Worm (Caenorhabditis elegans) whole organism, young adult: ENCODE measurements around the gene anmt-1.

Experiments
- B0019.2 ChIP-seq: fragments of 200-800 bp; sonication (Bioruptor generic); conservative IDR thresholded peaks from 2 replicates; pipeline ENCODE4 v1.3.6; 2022; ENCODE audit warnings: missing genetic modification reagents, missing genetic modification characterization, missing compliant biosample characterization
- B0261.1 ChIP-seq: sonication (generic microtip); optimal IDR thresholded peaks from 2 replicates; lab custom pipeline; 2016; ENCODE audit warnings: mild to moderate bottlenecking, missing genetic modification characterization, moderate library complexity, missing compliant biosample characterization
- B0336.3 ChIP-seq: fragments of 200-800 bp; sonication (Bioruptor generic); IDR thresholded peaks from 2 replicates; pipeline ENCODE4 v1.3.6; 2022; ENCODE audit warnings: missing genetic modification characterization, missing compliant biosample characterization
- C17E4.6 ChIP-seq: fragments of 200-800 bp; sonication (Bioruptor generic); IDR thresholded peaks from 2 replicates; pipeline ENCODE4 v1.3.6; 2022; ENCODE audit warnings: missing genetic modification reagents, missing genetic modification characterization, missing compliant biosample characterization
- D2030.7 ChIP-seq: fragments of 200-800 bp; sonication (Bioruptor generic); IDR thresholded peaks from 2 replicates; pipeline ENCODE4 v1.3.6; 2022; ENCODE audit warnings: missing genetic modification reagents, missing genetic modification characterization, missing compliant biosample characterization
- F23B12.7 ChIP-seq: sonication (generic microtip); optimal IDR thresholded peaks from 2 replicates; lab custom pipeline; 2017; ENCODE audit warnings: missing genetic modification characterization, mild to moderate bottlenecking, missing compliant biosample characterization, antibody characterized with exemption, moderate library complexity; ENCODE audit not compliant: insufficient read depth
- F55B11.4 ChIP-seq: sonication (generic microtip); optimal IDR thresholded peaks from 2 replicates; lab custom pipeline; 2016; ENCODE audit warnings: missing compliant biosample characterization, missing genetic modification characterization, borderline replicate concordance; ENCODE audit not compliant: insufficient read depth
- F57C9.4 ChIP-seq: sonication (generic microtip); optimal IDR thresholded peaks from 2 replicates; lab custom pipeline; 2017; ENCODE audit warnings: mild to moderate bottlenecking, missing genetic modification characterization, missing compliant biosample characterization
- K11D2.4 ChIP-seq: fragments of 200-800 bp; sonication (Bioruptor generic); IDR thresholded peaks from 2 replicates; pipeline ENCODE4 v1.3.6; 2022; ENCODE audit warnings: missing genetic modification reagents, missing genetic modification characterization, missing compliant biosample characterization
- T26A5.8 ChIP-seq: sonication (generic microtip); optimal IDR thresholded peaks from 2 replicates; lab custom pipeline; 2016; ENCODE audit warnings: missing genetic modification characterization, missing compliant biosample characterization
- Y56A3A.18 ChIP-seq: fragments of 200-800 bp; sonication (Bioruptor generic); IDR thresholded peaks from 2 replicates; pipeline ENCODE4 v1.3.6; 2022; ENCODE audit warnings: missing genetic modification reagents, missing genetic modification characterization, missing compliant biosample characterization
- Y67H2A.10 ChIP-seq: fragments of 200-800 bp; sonication (Bioruptor generic); conservative IDR thresholded peaks from 2 replicates; pipeline ENCODE4 v1.3.6; 2022; ENCODE audit warnings: missing genetic modification reagents, missing genetic modification characterization, missing compliant biosample characterization
- Y79H2A.3 ChIP-seq: fragments of 200-800 bp; sonication (Bioruptor generic); conservative IDR thresholded peaks from 2 replicates; pipeline ENCODE4 v1.3.6; 2022; ENCODE audit warnings: missing genetic modification reagents, missing genetic modification characterization, missing compliant biosample characterization
- akir-1 ChIP-seq: fragments of 200-800 bp; sonication (Bioruptor generic); optimal IDR thresholded peaks from 2 replicates; lab custom pipeline; 2018; ENCODE audit warnings: mild to moderate bottlenecking, missing genetic modification characterization, moderate library complexity, missing compliant biosample characterization
- aptf-2 ChIP-seq: fragments of 200-800 bp; sonication (Bioruptor generic); conservative IDR thresholded peaks from 2 replicates; pipeline ENCODE4 v1.3.6; 2022; ENCODE audit warnings: missing genetic modification reagents, missing genetic modification characterization, missing compliant biosample characterization
- athp-1 ChIP-seq: sonication (generic microtip); optimal IDR thresholded peaks from 2 replicates; lab custom pipeline; 2017; ENCODE audit warnings: mild to moderate bottlenecking, missing genetic modification characterization, missing compliant biosample characterization
- attf-3 ChIP-seq: fragments of 200-800 bp; sonication (Bioruptor generic); conservative IDR thresholded peaks from 2 replicates; pipeline ENCODE4 v1.3.6; 2022; ENCODE audit warnings: missing genetic modification reagents, missing genetic modification characterization, missing compliant biosample characterization
- attf-5 ChIP-seq: fragments of 200-800 bp; sonication (Bioruptor generic); optimal IDR thresholded peaks from 2 replicates; lab custom pipeline; 2018; ENCODE audit warnings: mild to moderate bottlenecking, missing genetic modification characterization, missing compliant biosample characterization
- ccch-3 ChIP-seq: fragments of 200-800 bp; sonication (Bioruptor generic); optimal IDR thresholded peaks from 2 replicates; lab custom pipeline; 2018; ENCODE audit warnings: mild to moderate bottlenecking, missing genetic modification characterization, missing compliant biosample characterization
- ceh-27 ChIP-seq: fragments of 200-800 bp; sonication (Bioruptor generic); optimal IDR thresholded peaks from 2 replicates; lab custom pipeline; 2018; ENCODE audit warnings: mild to moderate bottlenecking, missing genetic modification characterization, moderate library complexity, missing compliant biosample characterization
- ceh-91 ChIP-seq: fragments of 200-800 bp; sonication (Bioruptor generic); IDR thresholded peaks from 2 replicates; pipeline ENCODE4 v1.3.6; 2022; ENCODE audit warnings: missing genetic modification reagents, missing genetic modification characterization, missing compliant biosample characterization
- die-1 ChIP-seq: sonication (generic microtip); optimal IDR thresholded peaks from 2 replicates; lab custom pipeline; 2016; ENCODE audit warnings: missing genotype, mild to moderate bottlenecking, missing genetic modification characterization, missing compliant biosample characterization
- dpff-1 ChIP-seq: sonication (generic microtip); optimal IDR thresholded peaks from 2 replicates; lab custom pipeline; 2017; ENCODE audit warnings: mild to moderate bottlenecking, missing genetic modification characterization, missing compliant biosample characterization
- dpl-1 ChIP-seq: fragments of 150-350 bp; optimal IDR thresholded peaks from 2 replicates; lab custom pipeline; 2014; ENCODE audit warnings: missing biosample characterization, missing genetic modification reagents, missing genetic modification characterization
- egl-18 ChIP-seq: fragments of 200-800 bp; sonication (Bioruptor generic); IDR thresholded peaks from 2 replicates; pipeline ENCODE4 v1.3.6; 2022; ENCODE audit warnings: missing genetic modification reagents, missing genetic modification characterization, missing compliant biosample characterization
- egl-44 ChIP-seq: fragments of 200-800 bp; sonication (Bioruptor generic); IDR thresholded peaks from 2 replicates; pipeline ENCODE4 v1.3.6; 2022; ENCODE audit warnings: missing genetic modification reagents, missing genetic modification characterization, missing compliant biosample characterization
- ets-4 ChIP-seq: fragments of 200-800 bp; sonication (Bioruptor generic); optimal IDR thresholded peaks from 2 replicates; lab custom pipeline; 2018; ENCODE audit warnings: mild to moderate bottlenecking, missing genetic modification characterization, missing compliant biosample characterization
- hlh-12 ChIP-seq: sonication (generic microtip); optimal IDR thresholded peaks from 2 replicates; lab custom pipeline; 2016; ENCODE audit warnings: missing genetic modification characterization, missing compliant biosample characterization
- hlh-26 ChIP-seq: fragments of 200-800 bp; sonication (Bioruptor generic); conservative IDR thresholded peaks from 2 replicates; pipeline ENCODE4 v1.3.6; 2022; ENCODE audit warnings: missing genetic modification reagents, missing genetic modification characterization, missing compliant biosample characterization
- hmg-1.2 ChIP-seq: fragments of 200-800 bp; sonication (Bioruptor generic); IDR thresholded peaks from 2 replicates; pipeline ENCODE4 v1.3.6; 2022; ENCODE audit warnings: missing genetic modification reagents, missing genetic modification characterization, missing compliant biosample characterization
- hmg-20 ChIP-seq: fragments of 200-800 bp; sonication (Bioruptor generic); IDR thresholded peaks from 2 replicates; pipeline ENCODE4 v1.3.6; 2022; ENCODE audit warnings: missing genetic modification reagents, missing genetic modification characterization, missing compliant biosample characterization
- hrde-1 ChIP-seq: sonication (generic microtip); optimal IDR thresholded peaks from 2 replicates; lab custom pipeline; 2016; ENCODE audit warnings: missing genetic modification characterization, mild to moderate bottlenecking, missing compliant biosample characterization, moderate library complexity, missing genotype, missing genetic modification reagents, borderline replicate concordance
- let-607 ChIP-seq, 2 experiments: fragments of 200-800 bp in 1 of 2; sonication (Bioruptor generic) in 1 of 2; sonication (generic microtip) in 1 of 2; optimal IDR thresholded peaks; 2 replicates each; lab custom pipeline; 2016 to 2018; ENCODE audit warnings: mild to moderate bottlenecking in 2 of 2, missing compliant biosample characterization in 2 of 2, missing genetic modification characterization in 2 of 2, moderate library complexity in 2 of 2, missing genotype in 1 of 2
- lin-26 ChIP-seq: fragments of 200-800 bp; sonication (Bioruptor generic); IDR thresholded peaks from 2 replicates; pipeline ENCODE4 v1.3.6; 2022; ENCODE audit warnings: missing genetic modification reagents, missing genetic modification characterization, missing compliant biosample characterization
- lin-54 ChIP-seq: fragments of 200-800 bp; sonication (Bioruptor generic); optimal IDR thresholded peaks from 2 replicates; lab custom pipeline; 2018; ENCODE audit warnings: mild to moderate bottlenecking, missing genetic modification characterization, missing compliant biosample characterization
- lir-1 ChIP-seq: fragments of 200-800 bp; sonication (Bioruptor generic); conservative IDR thresholded peaks from 2 replicates; pipeline ENCODE4 v1.3.6; 2022; ENCODE audit warnings: missing genetic modification reagents, missing genetic modification characterization, missing compliant biosample characterization
- madf-3 ChIP-seq: fragments of 200-800 bp; sonication (Bioruptor generic); IDR thresholded peaks from 2 replicates; pipeline ENCODE4 v1.3.6; 2022; ENCODE audit warnings: missing genetic modification reagents, missing genetic modification characterization, missing compliant biosample characterization
- mel-28 ChIP-seq: sonication (generic microtip); optimal IDR thresholded peaks from 2 replicates; lab custom pipeline; 2016; ENCODE audit warnings: borderline replicate concordance, mild to moderate bottlenecking, missing genetic modification characterization, missing compliant biosample characterization
- mes-4 ChIP-seq: sonication (generic microtip); optimal IDR thresholded peaks from 2 replicates; lab custom pipeline; 2016; ENCODE audit warnings: missing genotype, missing genetic modification characterization, missing compliant biosample characterization
- nfya-1 ChIP-seq: sonication (generic microtip); optimal IDR thresholded peaks from 2 replicates; lab custom pipeline; 2017; ENCODE audit warnings: antibody characterized with exemption, missing compliant biosample characterization, missing genetic modification characterization, borderline replicate concordance; ENCODE audit not compliant: insufficient read depth
- snpc-1.3 ChIP-seq: sonication (generic microtip); optimal IDR thresholded peaks from 2 replicates; lab custom pipeline; 2017; ENCODE audit warnings: missing genetic modification characterization, mild to moderate bottlenecking, missing compliant biosample characterization, antibody characterized with exemption, moderate library complexity, missing genotype, missing genetic modification reagents; ENCODE audit not compliant: insufficient read depth
- tlf-1 ChIP-seq: fragments of 200-800 bp; sonication (Bioruptor generic); optimal IDR thresholded peaks from 2 replicates; lab custom pipeline; 2018; ENCODE audit warnings: mild to moderate bottlenecking, missing genetic modification characterization, missing compliant biosample characterization
- zim-3 ChIP-seq: sonication (generic microtip); optimal IDR thresholded peaks from 2 replicates; lab custom pipeline; 2017; ENCODE audit warnings: mild to moderate bottlenecking, missing genetic modification characterization, moderate library complexity, missing compliant biosample characterization
- ztf-22 ChIP-seq: fragments of 200-800 bp; sonication (Bioruptor generic); optimal IDR thresholded peaks from 2 replicates; lab custom pipeline; 2018; ENCODE audit warnings: mild to moderate bottlenecking, missing genetic modification characterization, moderate library complexity, missing compliant biosample characterization
- ztf-25 ChIP-seq: fragments of 200-800 bp; sonication (Bioruptor generic); IDR thresholded peaks from 2 replicates; pipeline ENCODE4 v1.3.6; 2022; ENCODE audit warnings: missing genetic modification reagents, missing genetic modification characterization, missing compliant biosample characterization
- ztf-28 ChIP-seq: fragments of 200-800 bp; sonication (Bioruptor generic); IDR thresholded peaks from 2 replicates; pipeline ENCODE4 v1.3.6; 2022; ENCODE audit warnings: missing genetic modification reagents, missing genetic modification characterization, missing compliant biosample characterization

The anmt-1 gene

DNA sequence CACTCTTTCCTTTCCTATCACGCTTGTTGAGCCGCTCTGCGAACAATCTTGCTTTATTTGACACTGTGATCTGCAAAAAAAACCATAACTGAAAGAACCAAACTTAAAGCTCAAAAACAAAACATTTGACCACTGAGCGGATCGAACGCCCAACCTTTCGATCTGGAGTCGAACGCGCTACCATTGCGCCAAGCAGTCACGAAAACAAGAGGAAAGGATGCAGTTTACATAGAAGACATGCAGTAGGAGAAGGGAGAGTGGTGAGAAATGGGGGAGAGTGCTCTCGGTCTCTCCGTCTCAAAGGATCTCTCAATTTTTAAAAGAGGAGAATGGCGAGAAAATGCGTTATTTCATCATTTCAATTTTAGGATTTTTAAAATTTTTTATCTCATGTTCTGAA lies 6.2 kb upstream of the anmt-1 start (continued):
- TF ChIP-seq F55B11.4 (no peak), lir-1 (GFP tag; lab: Robert Waterston, UW) (peak; percentile 51; the same call in 1 of the 2 replicates), ceh-27 (peak; percentile 84), D2030.7 (GFP tag; lab: Robert Waterston, UW) (peak; percentile 61), B0261.1 (tag; lab: Kevin White, UChicago) (peak; percentile 95), lin-26 (GFP tag; lab: Robert Waterston, UW) (peak; percentile 94), nfya-1 (tag; lab: Kevin White, UChicago) (no peak), Y67H2A.10 (GFP tag; lab: Robert Waterston, UW) (no peak), athp-1 (tag; lab: Kevin White, UChicago) (peak; percentile 92), hrde-1 (tag; lab: Kevin White, UChicago) (peak; percentile 75), zim-3 (tag; lab: Kevin White, UChicago) (peak; percentile 93), egl-44 (GFP tag; lab: Robert Waterston, UW) (peak; percentile 75; the same call in 1 of the 2 replicates), egl-18 (GFP tag; lab: Robert Waterston, UW) (no peak), ztf-22 (GFP tag; lab: Kevin White, UChicago) (no peak), hmg-1.2 (peak; percentile 80), Y56A3A.18 (GFP tag; lab: Robert Waterston, UW) (peak; percentile 82), tlf-1 (GFP tag; lab: Kevin White, UChicago) (peak; percentile 45), madf-3 (GFP tag; lab: Robert Waterston, UW) (0 out of 2 replicates have a peak, but pooled peaks have one; percentile 55), ccch-3 (GFP tag; lab: Kevin White, UChicago) (no peak), die-1 (tag; lab: Kevin White, UChicago) (peak; percentile 92), B0019.2 (GFP tag; lab: Robert Waterston, UW) (0 out of 2 replicates have a peak, but pooled peaks have one; percentile 21), mes-4 (tag; lab: Kevin White, UChicago) (peak; percentile 52), dpff-1 (tag; lab: Kevin White, UChicago) (peak; percentile 32), dpl-1 (GFP tag; lab: Kevin White, UChicago) (peak; percentile 11), akir-1 (GFP tag; lab: Kevin White, UChicago) (peak; percentile 47), attf-3 (GFP tag; lab: Robert Waterston, UW) (peak; percentile 53), attf-5 (GFP tag; lab: Kevin White, UChicago) (peak; percentile 81), F57C9.4 (no peak), B0336.3 (GFP tag; lab: Robert Waterston, UW) (peak; percentile 62), lin-54 (GFP tag; lab: Kevin White, UChicago) (peak; percentile 66), F23B12.7 (tag; lab: Kevin White, UChicago) (peak; percentile 70), ztf-28 (no peak), Y79H2A.3 (GFP tag; lab: Robert Waterston, UW) (peak; percentile 91), ztf-25 (GFP tag; lab: Robert Waterston, UW) (peak; percentile 97), ceh-91 (0 out of 2 replicates have a peak, but pooled peaks have one; percentile 33), let-607 (tag; optimal IDR thresholded peaks at IDR 0.05; lab: Kevin White, UChicago) (peak; percentile 26 to 51), aptf-2 (GFP tag; lab: Robert Waterston, UW) (no peak), hlh-26 (GFP tag; lab: Robert Waterston, UW) (no peak), K11D2.4 (GFP tag; lab: Robert Waterston, UW) (peak; percentile 63), hlh-12 (tag; lab: Kevin White, UChicago) (peak; percentile 69), hmg-20 (GFP tag; lab: Robert Waterston, UW) (peak; percentile 85), snpc-1.3 (peak; percentile 72), ets-4 (GFP tag; lab: Kevin White, UChicago) (no peak), mel-28 (tag; lab: Kevin White, UChicago) (peak; percentile 22), C17E4.6 (GFP tag; lab: Robert Waterston, UW) (no peak), T26A5.8 (tag; lab: Kevin White, UChicago) (no peak)
